Fruit fly (Drosophila melanogaster): ENCODE results near the gene Jhbp4.

The Jhbp4 gene

DNA sequence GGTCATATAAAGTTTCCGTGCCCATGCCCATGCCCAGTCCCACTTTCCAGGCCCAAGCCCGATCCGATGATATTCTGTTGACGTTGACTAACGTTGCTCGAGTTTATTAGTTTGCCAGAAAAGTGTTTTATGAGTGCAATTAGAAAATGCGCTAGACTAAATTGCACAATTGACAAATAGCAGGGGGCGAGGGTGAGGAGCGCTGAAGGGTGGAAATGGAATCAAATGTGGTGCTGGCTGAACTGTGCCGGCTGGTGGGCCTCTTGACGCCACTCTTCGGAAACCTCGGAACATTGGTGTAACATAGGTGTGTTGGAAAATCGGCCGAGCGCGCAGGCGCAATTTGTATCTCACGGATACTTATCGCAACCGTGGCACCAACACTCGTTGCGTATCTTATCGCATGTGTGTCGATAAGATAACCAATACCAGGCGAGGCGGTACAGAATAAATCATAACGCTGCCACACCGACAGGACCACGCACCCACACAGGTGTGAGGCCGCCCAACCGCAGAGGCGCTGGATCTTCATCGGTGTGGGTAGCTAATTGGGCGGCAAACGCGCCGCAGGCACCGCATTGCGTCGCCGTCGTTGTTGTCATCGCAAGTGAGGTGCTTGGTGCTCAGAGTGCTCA lies 31.5 kb upstream of the Jhbp4 start (continued):
- TF ChIP-seq CG17912 (GFP tag; optimal IDR thresholded peaks at IDR 0.05) = peak; percentile 16
- peak; percentile 15 for TF ChIP-seq CG13424 (tag; optimal IDR thresholded peaks at IDR 0.05)
- no peak for TF ChIP-seq shn (GFP tag; optimal IDR thresholded peaks at IDR 0.05)
- TF ChIP-seq hbn (GFP tag; IDR thresholded peaks at IDR 0.05; ENCODE audit: partially characterized antibody) = no peak
- TF ChIP-seq Kr (GFP tag; optimal IDR thresholded peaks at IDR 0.05) = no peak
- peak in 1 of 2 experiments; percentile 67 for TF ChIP-seq Hr78 (GFP tag; optimal IDR thresholded peaks at IDR 0.05)
- TF ChIP-seq CG11560 (tag; IDR thresholded peaks at IDR 0.05) = no peak
- peak; percentile 11 for TF ChIP-seq scrt (GFP tag; optimal IDR thresholded peaks at IDR 0.05)
- no peak for TF ChIP-seq CG15514 (GFP tag; optimal IDR thresholded peaks at IDR 0.05)
- no peak for TF ChIP-seq prd (optimal IDR thresholded peaks at IDR 0.05)
- no peak for TF ChIP-seq prd (GFP tag; IDR thresholded peaks at IDR 0.05)
- peak; percentile 100 for TF ChIP-seq GATAe (GFP tag; conservative IDR thresholded peaks at IDR 0.05)
- TF ChIP-seq CG12942 (GFP tag; optimal IDR thresholded peaks at IDR 0.05) = no peak
- no peak for TF ChIP-seq maf-S (GFP tag; optimal IDR thresholded peaks at IDR 0.05)
- TF ChIP-seq Fer3 (tag; optimal IDR thresholded peaks at IDR 0.05) = peak; percentile 7
- peak; percentile 30 for TF ChIP-seq CG1603 (tag; optimal IDR thresholded peaks at IDR 0.05)
- TF ChIP-seq Meics (GFP tag; optimal IDR thresholded peaks at IDR 0.05) = peak; percentile 20
- TF ChIP-seq HmgZ (tag; optimal IDR thresholded peaks at IDR 0.05) = peak; percentile 57
- no peak for TF ChIP-seq lbe (GFP tag; optimal IDR thresholded peaks at IDR 0.05)
- peak; percentile 11 for TF ChIP-seq CrebB (tag; optimal IDR thresholded peaks at IDR 0.05)
- peak; percentile 51 for TF ChIP-seq Asciz (GFP tag; optimal IDR thresholded peaks at IDR 0.05)
- TF ChIP-seq CG15479 (GFP tag; optimal IDR thresholded peaks at IDR 0.05) = peak; percentile 94
- no peak for TF ChIP-seq B-H1 (GFP tag; IDR thresholded peaks at IDR 0.05)
- no peak for TF ChIP-seq CG17359 (tag; optimal IDR thresholded peaks at IDR 0.05)
- TF ChIP-seq CG8478 (optimal IDR thresholded peaks at IDR 0.05) = peak; percentile 74
- TF ChIP-seq CG1529 (GFP tag; optimal IDR thresholded peaks at IDR 0.05) = peak; percentile 16
- TF ChIP-seq Sry-δ (GFP tag; optimal IDR thresholded peaks at IDR 0.05) = no peak
- peak; percentile 11 for TF ChIP-seq NfI (GFP tag; optimal IDR thresholded peaks at IDR 0.05)
- peak; percentile 80 for TF ChIP-seq exex (tag; optimal IDR thresholded peaks at IDR 0.05)
- peak; percentile 22 for TF ChIP-seq sd (tag; optimal IDR thresholded peaks at IDR 0.05)
- TF ChIP-seq CG4730 (GFP tag; IDR thresholded peaks at IDR 0.05) = no peak
- TF ChIP-seq CG18262 (tag; optimal IDR thresholded peaks at IDR 0.05) = peak; percentile 0
- no peak for TF ChIP-seq slou (GFP tag; optimal IDR thresholded peaks at IDR 0.05)
- peak; percentile 10 for TF ChIP-seq CG12659 (GFP tag; optimal IDR thresholded peaks at IDR 0.05)
- TF ChIP-seq ATbp (GFP tag; optimal IDR thresholded peaks at IDR 0.05) = peak; percentile 23
- TF ChIP-seq CG16863 (GFP tag; optimal IDR thresholded peaks at IDR 0.05) = no peak
- TF ChIP-seq E2f2 (GFP tag; IDR thresholded peaks at IDR 0.05) = no peak
- no peak for TF ChIP-seq zfh2 (GFP tag; optimal IDR thresholded peaks at IDR 0.05)
- peak; percentile 4 for TF ChIP-seq corto (GFP tag; optimal IDR thresholded peaks at IDR 0.05)
- peak; percentile 21; the same call in 1 of the 3 replicates for TF ChIP-seq Dbx (GFP tag; IDR thresholded peaks at IDR 0.05)
- peak; percentile 16 for TF ChIP-seq CG7839 (tag; optimal IDR thresholded peaks at IDR 0.05)
- peak; percentile 33 for TF ChIP-seq ash1 (GFP tag; optimal IDR thresholded peaks at IDR 0.05)
- peak; percentile 58 for TF ChIP-seq CG2678 (tag; optimal IDR thresholded peaks at IDR 0.05)
- TF ChIP-seq unpg (GFP tag; optimal IDR thresholded peaks at IDR 0.05) = peak; percentile 11
- no peak for TF ChIP-seq Mad (GFP tag; optimal IDR thresholded peaks at IDR 0.05)
- TF ChIP-seq CG12744 (GFP tag; optimal IDR thresholded peaks at IDR 0.05) = no peak
- TF ChIP-seq Nf-YB (GFP tag; optimal IDR thresholded peaks at IDR 0.05) = peak; percentile 88
- TF ChIP-seq bigmax (GFP tag; optimal IDR thresholded peaks at IDR 0.05) = no peak
- TF ChIP-seq CG15601 (tag; optimal IDR thresholded peaks at IDR 0.05) = peak; percentile 6
- no peak for TF ChIP-seq CG18619 (GFP tag; optimal IDR thresholded peaks at IDR 0.05)
